Worm (Caenorhabditis elegans) whole organism, young adult: ENCODE results near the gene F02D8.1.

Experiments
- B0261.1 ChIP-seq: sonication (generic microtip); optimal IDR thresholded peaks from 2 replicates; lab custom pipeline; 2016; ENCODE audit warnings: mild to moderate bottlenecking, missing genetic modification characterization, moderate library complexity, missing compliant biosample characterization
- C06A6.2 ChIP-seq: fragments of 200-800 bp; sonication (Bioruptor generic); conservative IDR thresholded peaks from 2 replicates; pipeline ENCODE4 v1.3.6; 2022; ENCODE audit warnings: missing genetic modification characterization, missing compliant biosample characterization
- C17E4.6 ChIP-seq: fragments of 200-800 bp; sonication (Bioruptor generic); IDR thresholded peaks from 2 replicates; pipeline ENCODE4 v1.3.6; 2022; ENCODE audit warnings: missing genetic modification reagents, missing genetic modification characterization, missing compliant biosample characterization
- F10E7.11 ChIP-seq: sonication (generic microtip); optimal IDR thresholded peaks from 2 replicates; lab custom pipeline; 2017; ENCODE audit warnings: mild to moderate bottlenecking, missing genetic modification characterization, moderate library complexity, missing compliant biosample characterization
- F23B12.7 ChIP-seq: sonication (generic microtip); optimal IDR thresholded peaks from 2 replicates; lab custom pipeline; 2017; ENCODE audit warnings: missing genetic modification characterization, mild to moderate bottlenecking, missing compliant biosample characterization, antibody characterized with exemption, moderate library complexity; ENCODE audit not compliant: insufficient read depth
- F33H1.4 ChIP-seq: fragments of 200-800 bp; sonication (Bioruptor generic); IDR thresholded peaks from 2 replicates; pipeline ENCODE4 v1.3.6; 2022; ENCODE audit warnings: missing genetic modification reagents, missing genetic modification characterization, missing compliant biosample characterization
- F55B11.4 ChIP-seq: sonication (generic microtip); optimal IDR thresholded peaks from 2 replicates; lab custom pipeline; 2016; ENCODE audit warnings: missing compliant biosample characterization, missing genetic modification characterization, borderline replicate concordance; ENCODE audit not compliant: insufficient read depth
- F57C9.4 ChIP-seq: sonication (generic microtip); optimal IDR thresholded peaks from 2 replicates; lab custom pipeline; 2017; ENCODE audit warnings: mild to moderate bottlenecking, missing genetic modification characterization, missing compliant biosample characterization
- K11D2.4 ChIP-seq: fragments of 200-800 bp; sonication (Bioruptor generic); IDR thresholded peaks from 2 replicates; pipeline ENCODE4 v1.3.6; 2022; ENCODE audit warnings: missing genetic modification reagents, missing genetic modification characterization, missing compliant biosample characterization
- K12H6.12 ChIP-seq: fragments of 200-800 bp; sonication (Bioruptor generic); optimal IDR thresholded peaks from 2 replicates; lab custom pipeline; 2018; ENCODE audit warnings: mild to moderate bottlenecking, missing genetic modification characterization, missing compliant biosample characterization
- Y53F4B.3 ChIP-seq: fragments of 200-800 bp; sonication (Bioruptor generic); IDR thresholded peaks from 2 replicates; pipeline ENCODE4 v1.3.6; 2022; ENCODE audit warnings: missing genetic modification reagents, missing genetic modification characterization, missing compliant biosample characterization
- aptf-3 ChIP-seq: fragments of 200-800 bp; sonication (Bioruptor generic); IDR thresholded peaks from 2 replicates; pipeline ENCODE4 v1.3.6; 2022; ENCODE audit warnings: missing genetic modification characterization, missing compliant biosample characterization
- ccch-3 ChIP-seq: fragments of 200-800 bp; sonication (Bioruptor generic); optimal IDR thresholded peaks from 2 replicates; lab custom pipeline; 2018; ENCODE audit warnings: mild to moderate bottlenecking, missing genetic modification characterization, missing compliant biosample characterization
- ceh-27 ChIP-seq: fragments of 200-800 bp; sonication (Bioruptor generic); optimal IDR thresholded peaks from 2 replicates; lab custom pipeline; 2018; ENCODE audit warnings: mild to moderate bottlenecking, missing genetic modification characterization, moderate library complexity, missing compliant biosample characterization
- ceh-79 ChIP-seq: sonication (generic microtip); optimal IDR thresholded peaks from 2 replicates; lab custom pipeline; 2017; ENCODE audit warnings: mild to moderate bottlenecking, missing genetic modification characterization, missing compliant biosample characterization
- dpff-1 ChIP-seq: sonication (generic microtip); optimal IDR thresholded peaks from 2 replicates; lab custom pipeline; 2017; ENCODE audit warnings: mild to moderate bottlenecking, missing genetic modification characterization, missing compliant biosample characterization
- dpl-1 ChIP-seq: fragments of 150-350 bp; optimal IDR thresholded peaks from 2 replicates; lab custom pipeline; 2014; ENCODE audit warnings: missing biosample characterization, missing genetic modification reagents, missing genetic modification characterization
- efl-1 ChIP-seq: fragments of 150-350 bp; optimal IDR thresholded peaks from 2 replicates; lab custom pipeline; 2014; ENCODE audit warnings: missing biosample characterization, missing genetic modification reagents, missing genetic modification characterization
- egl-18 ChIP-seq: fragments of 200-800 bp; sonication (Bioruptor generic); IDR thresholded peaks from 2 replicates; pipeline ENCODE4 v1.3.6; 2022; ENCODE audit warnings: missing genetic modification reagents, missing genetic modification characterization, missing compliant biosample characterization
- egrh-3 ChIP-seq: fragments of 200-800 bp; sonication (Bioruptor generic); IDR thresholded peaks from 2 replicates; pipeline ENCODE4 v1.3.6; 2022; ENCODE audit warnings: missing genetic modification reagents, missing genetic modification characterization, missing compliant biosample characterization
- ets-4 ChIP-seq: fragments of 200-800 bp; sonication (Bioruptor generic); optimal IDR thresholded peaks from 2 replicates; lab custom pipeline; 2018; ENCODE audit warnings: mild to moderate bottlenecking, missing genetic modification characterization, missing compliant biosample characterization
- gei-17 ChIP-seq: fragments of 200-800 bp; sonication (Bioruptor generic); optimal IDR thresholded peaks from 2 replicates; lab custom pipeline; 2018; ENCODE audit warnings: mild to moderate bottlenecking, missing genetic modification characterization, missing compliant biosample characterization
- hmg-20 ChIP-seq: fragments of 200-800 bp; sonication (Bioruptor generic); IDR thresholded peaks from 2 replicates; pipeline ENCODE4 v1.3.6; 2022; ENCODE audit warnings: missing genetic modification reagents, missing genetic modification characterization, missing compliant biosample characterization
- lag-1 ChIP-seq: fragments of 200-800 bp; sonication (Bioruptor generic); IDR thresholded peaks from 2 replicates; pipeline ENCODE4 v1.3.6; 2022; ENCODE audit warnings: missing genetic modification reagents, missing genetic modification characterization, missing compliant biosample characterization
- let-607 ChIP-seq, 2 experiments: fragments of 200-800 bp in 1 of 2; sonication (Bioruptor generic) in 1 of 2; sonication (generic microtip) in 1 of 2; optimal IDR thresholded peaks; 2 replicates each; lab custom pipeline; 2016 to 2018; ENCODE audit warnings: mild to moderate bottlenecking in 2 of 2, missing compliant biosample characterization in 2 of 2, missing genetic modification characterization in 2 of 2, moderate library complexity in 2 of 2, missing genotype in 1 of 2
- madf-3 ChIP-seq: fragments of 200-800 bp; sonication (Bioruptor generic); IDR thresholded peaks from 2 replicates; pipeline ENCODE4 v1.3.6; 2022; ENCODE audit warnings: missing genetic modification reagents, missing genetic modification characterization, missing compliant biosample characterization
- madf-8 ChIP-seq: fragments of 200-800 bp; sonication (Bioruptor generic); conservative IDR thresholded peaks from 2 replicates; pipeline ENCODE4 v1.3.6; 2022; ENCODE audit warnings: missing genetic modification reagents, missing genetic modification characterization, missing compliant biosample characterization
- mes-4 ChIP-seq: sonication (generic microtip); optimal IDR thresholded peaks from 2 replicates; lab custom pipeline; 2016; ENCODE audit warnings: missing genotype, missing genetic modification characterization, missing compliant biosample characterization
- mxl-1 ChIP-seq: sonication (generic microtip); optimal IDR thresholded peaks from 2 replicates; lab custom pipeline; 2016; ENCODE audit warnings: missing genetic modification characterization, missing compliant biosample characterization
- nfya-2 ChIP-seq: fragments of 200-800 bp; sonication (Bioruptor generic); IDR thresholded peaks from 2 replicates; pipeline ENCODE4 v1.3.6; 2022; ENCODE audit warnings: missing genetic modification reagents, missing genetic modification characterization, missing compliant biosample characterization
- rec-8 ChIP-seq, 2 experiments: sonication (generic microtip); optimal IDR thresholded peaks; 2 replicates each; lab custom pipeline; 2016; ENCODE audit warnings: mild to moderate bottlenecking in 2 of 2, missing genetic modification characterization in 2 of 2, missing genetic modification reagents in 2 of 2, missing genotype in 2 of 2, missing biosample characterization in 1 of 2, missing compliant biosample characterization in 1 of 2, moderate library complexity in 1 of 2
- sdz-38 ChIP-seq: sonication (generic microtip); optimal IDR thresholded peaks from 2 replicates; lab custom pipeline; 2016; ENCODE audit warnings: missing genotype, missing genetic modification characterization, missing compliant biosample characterization
- sea-2 ChIP-seq: fragments of 200-800 bp; sonication (Bioruptor generic); IDR thresholded peaks from 2 replicates; pipeline ENCODE4 v1.3.6; 2022; ENCODE audit warnings: missing genetic modification characterization, missing compliant biosample characterization
- snpc-1.1 ChIP-seq: sonication (generic microtip); optimal IDR thresholded peaks from 2 replicates; lab custom pipeline; 2017; ENCODE audit warnings: missing genetic modification characterization, mild to moderate bottlenecking, missing compliant biosample characterization, antibody characterized with exemption, moderate library complexity, missing genotype, missing genetic modification reagents; ENCODE audit not compliant: insufficient read depth
- sptf-2 ChIP-seq: fragments of 200-800 bp; sonication (Bioruptor generic); optimal IDR thresholded peaks from 2 replicates; lab custom pipeline; 2018; ENCODE audit warnings: mild to moderate bottlenecking, missing genetic modification characterization, missing compliant biosample characterization
- tbp1 ChIP-seq: fragments of 200-800 bp; sonication (Bioruptor generic); optimal IDR thresholded peaks from 2 replicates; lab custom pipeline; 2018; ENCODE audit warnings: mild to moderate bottlenecking, missing genetic modification characterization, missing compliant biosample characterization
- tbx-9 ChIP-seq: sonication (generic microtip); optimal IDR thresholded peaks from 2 replicates; lab custom pipeline; 2016; ENCODE audit warnings: borderline replicate concordance, missing genetic modification characterization, inconsistent platforms, missing compliant biosample characterization
- unc-130 ChIP-seq: sonication (generic microtip); optimal IDR thresholded peaks from 2 replicates; lab custom pipeline; 2016; ENCODE audit warnings: missing genetic modification reagents, missing genetic modification characterization, missing compliant biosample characterization
- xnd-1 ChIP-seq: sonication (generic microtip); optimal IDR thresholded peaks from 2 replicates; lab custom pipeline; 2016; ENCODE audit warnings: missing genotype, missing genetic modification reagents, missing genetic modification characterization, missing compliant biosample characterization
- zim-3 ChIP-seq: sonication (generic microtip); optimal IDR thresholded peaks from 2 replicates; lab custom pipeline; 2017; ENCODE audit warnings: mild to moderate bottlenecking, missing genetic modification characterization, moderate library complexity, missing compliant biosample characterization
- ztf-18 ChIP-seq: sonication (generic microtip); optimal IDR thresholded peaks from 2 replicates; lab custom pipeline; 2016; ENCODE audit warnings: missing genotype, mild to moderate bottlenecking, missing genetic modification characterization, missing compliant biosample characterization
- ztf-25 ChIP-seq: fragments of 200-800 bp; sonication (Bioruptor generic); IDR thresholded peaks from 2 replicates; pipeline ENCODE4 v1.3.6; 2022; ENCODE audit warnings: missing genetic modification reagents, missing genetic modification characterization, missing compliant biosample characterization
- ztf-3 ChIP-seq: fragments of 200-800 bp; sonication (Bioruptor generic); optimal IDR thresholded peaks from 2 replicates; lab custom pipeline; 2018; ENCODE audit warnings: mild to moderate bottlenecking, missing genetic modification characterization, missing compliant biosample characterization
- ztf-6 ChIP-seq: fragments of 200-800 bp; sonication (Bioruptor generic); IDR thresholded peaks from 2 replicates; pipeline ENCODE4 v1.3.6; 2022; ENCODE audit warnings: missing genetic modification reagents, missing genetic modification characterization, missing compliant biosample characterization

Gene F02D8.1

DNA sequence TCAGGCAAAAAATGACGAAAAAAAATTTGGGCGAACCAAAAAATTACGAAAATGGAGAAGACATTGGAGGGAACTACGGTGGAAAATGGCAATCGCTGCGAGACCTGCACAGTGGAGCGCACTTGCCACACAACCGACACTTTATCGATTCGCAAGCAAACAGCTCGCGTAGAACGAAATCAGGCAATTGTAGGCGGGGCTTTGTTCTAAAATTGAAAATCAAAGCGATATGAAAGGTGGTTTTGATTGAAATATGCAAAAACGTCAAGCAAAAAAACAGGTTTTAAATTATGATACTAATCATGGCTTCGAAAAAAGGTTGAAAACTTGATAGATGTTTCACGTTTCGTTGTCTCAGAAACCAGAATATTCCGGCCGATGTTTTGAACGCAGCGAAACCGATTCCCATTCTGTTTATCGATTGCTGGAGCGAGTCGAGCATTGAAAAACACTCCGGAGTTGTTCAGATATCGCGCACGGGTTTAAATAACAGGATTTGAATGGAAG lies 23.7 kb upstream of the F02D8.1 start, which contains the start of the genes fib-1 and mut-15 (continued):
- TF ChIP-seq ztf-6 (GFP tag; lab: Robert Waterston, UW) (no peak), dpff-1 (no peak), dpl-1 (GFP tag; lab: Kevin White, UChicago) (peak; percentile 54), F57C9.4 (tag; lab: Kevin White, UChicago) (no peak), F33H1.4 (GFP tag; lab: Robert Waterston, UW) (peak; percentile 98), F23B12.7 (tag; lab: Kevin White, UChicago) (peak; percentile 86), mxl-1 (no peak), ceh-79 (tag; lab: Kevin White, UChicago) (no peak), ets-4 (no peak), let-607 (tag; optimal IDR thresholded peaks at IDR 0.05; lab: Kevin White, UChicago) (peak in 1 of 2 experiments; percentile 52), F55B11.4 (tag; lab: Kevin White, UChicago) (no peak), K11D2.4 (GFP tag; lab: Robert Waterston, UW) (peak; percentile 81), madf-3 (GFP tag; lab: Robert Waterston, UW) (no peak), egrh-3 (GFP tag; lab: Robert Waterston, UW) (no peak), hmg-20 (GFP tag; lab: Robert Waterston, UW) (no peak), egl-18 (GFP tag; lab: Robert Waterston, UW) (no peak), ceh-27 (peak; percentile 95), xnd-1 (peak; percentile 47), snpc-1.1 (tag; lab: Kevin White, UChicago) (peak; percentile 23), nfya-2 (no peak), rec-8 (tag; optimal IDR thresholded peaks at IDR 0.05; lab: Kevin White, UChicago) (no peak), C06A6.2 (GFP tag; lab: Robert Waterston, UW) (no peak), sdz-38 (tag; lab: Kevin White, UChicago) (no peak), efl-1 (GFP tag; lab: Kevin White, UChicago) (peak; percentile 66), K12H6.12 (tag; lab: Kevin White, UChicago) (peak; percentile 85), gei-17 (no peak), C17E4.6 (GFP tag; lab: Robert Waterston, UW) (no peak), ccch-3 (GFP tag; lab: Kevin White, UChicago) (no peak), tbx-9 (tag; lab: Kevin White, UChicago) (no peak), sea-2 (0 out of 2 replicates have a peak, but pooled peaks have one; percentile 27), ztf-25 (GFP tag; lab: Robert Waterston, UW) (0 out of 2 replicates have a peak, but pooled peaks have one; percentile 14), F10E7.11 (tag; lab: Kevin White, UChicago) (no peak), tbp1 (GFP tag; lab: Kevin White, UChicago) (peak; percentile 72), zim-3 (no peak), mes-4 (tag; lab: Kevin White, UChicago) (no peak), ztf-3 (GFP tag; lab: Kevin White, UChicago) (no peak), B0261.1 (tag; lab: Kevin White, UChicago) (peak; percentile 28), Y53F4B.3 (GFP tag; lab: Robert Waterston, UW) (peak; percentile 27; the same call in 1 of the 2 replicates), madf-8 (GFP tag; lab: Robert Waterston, UW) (peak; percentile 71), unc-130 (GFP tag; lab: Kevin White, UChicago) (peak; percentile 72), lag-1 (GFP tag; lab: Robert Waterston, UW) (no peak), aptf-3 (GFP tag; lab: Robert Waterston, UW) (no peak), sptf-2 (GFP tag; lab: Kevin White, UChicago) (no peak), ztf-18 (tag; lab: Kevin White, UChicago) (peak; percentile 50)
